Worm (Caenorhabditis elegans): ENCODE measurements around the gene F44E2.9.
A peak's percentile ranks its signal among the peaks of the same experiment; 100 is the strongest.

- TF ChIP-seq nhr-28 (tag; optimal IDR thresholded peaks at IDR 0.05) (no peak), nhr-77 (tag; optimal IDR thresholded peaks at IDR 0.05) (no peak), unc-39 (tag; optimal IDR thresholded peaks at IDR 0.05) (no peak), nhr-76 (tag; optimal IDR thresholded peaks at IDR 0.05) (no peak), ztf-11 (tag; optimal IDR thresholded peaks at IDR 0.05) (no peak), R02D3.7 (tag; optimal IDR thresholded peaks at IDR 0.05) (no peak), tbx-2 (tag; optimal IDR thresholded peaks at IDR 0.05) (no peak), daf-12 (tag; optimal IDR thresholded peaks at IDR 0.05) (no peak), snpc-4 (tag; optimal IDR thresholded peaks at IDR 0.05) (no peak), nfya-1 (tag; optimal IDR thresholded peaks at IDR 0.05; ENCODE audit: insufficient read depth) (peak; percentile 45), ama-1 (optimal IDR thresholded peaks at IDR 0.05) (no peak), unc-62 (GFP tag; optimal IDR thresholded peaks at IDR 0.05) (no peak)
Observed at ce11 chrIII:8886309-8886708, 36.0 kb upstream of the F44E2.9 start.

Measured in whole organism, L3 larva.